Fruit fly (Drosophila melanogaster) S2 (cell line): ENCODE measurements around the gene CG5910.

ENCODE experiments used
- CG8478 ChIP-seq: fragments of >200 bp; optimal IDR thresholded peaks from 2 replicates; lab custom pipeline; 2018
- CTCF ChIP-seq, 2 experiments: fragments of >200 bp; optimal IDR thresholded peaks; 2 replicates each; lab custom pipeline; 2018

DNA sequence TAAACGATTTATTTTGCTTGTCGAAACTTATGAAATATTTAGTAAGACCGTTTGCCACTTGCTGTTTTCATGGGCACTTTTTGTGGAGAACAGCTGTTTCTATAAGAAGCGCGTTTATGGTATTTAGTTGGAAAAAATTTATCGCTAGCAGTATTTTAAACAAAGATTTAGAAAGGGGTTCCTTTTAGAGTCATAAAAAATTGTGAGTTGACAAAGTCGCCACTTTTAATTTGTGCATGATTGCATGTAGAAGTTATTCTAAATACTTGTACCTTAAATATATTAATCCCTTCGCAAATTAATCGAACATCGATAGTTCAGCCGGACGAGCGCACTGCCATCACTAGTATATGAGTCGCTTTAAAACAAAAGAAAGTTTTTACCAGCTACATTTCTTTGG lies 9.9 kb upstream of the CG5910 start, which contains the start of the genes Las and Psn:
- TF ChIP-seq CG8478 (lab: Kevin White, UChicago) (no peak), CTCF (optimal IDR thresholded peaks at IDR 0.05; lab: Kevin White, UChicago) (no peak)
